Fruit fly (Drosophila melanogaster): ENCODE results near the gene CG10681.
A peak's percentile ranks its signal among the peaks of the same experiment; 100 is the strongest.

CG10681 gene

dm6 chr3L:12514762-12515215 lies 13.5 kb downstream of the CG10681 start, which contains the start of the genes sti and tral (continued):
- TF ChIP-seq aop (GFP tag; IDR thresholded peaks at IDR 0.05) (0 out of 2 replicates have a peak, but pooled peaks have one; percentile 20), CG6765 (GFP tag; optimal IDR thresholded peaks at IDR 0.05) (peak; percentile 70), CG30403 (GFP tag; optimal IDR thresholded peaks at IDR 0.05) (peak; percentile 95), lbe (GFP tag; optimal IDR thresholded peaks at IDR 0.05) (peak; percentile 80), pros (GFP tag; optimal IDR thresholded peaks at IDR 0.05) (peak; percentile 19), crc (GFP tag; optimal IDR thresholded peaks at IDR 0.05) (peak; percentile 77), ken (GFP tag; IDR thresholded peaks at IDR 0.05) (peak; percentile 87), CG18476 (GFP tag; optimal IDR thresholded peaks at IDR 0.05) (peak; percentile 88), inv (GFP tag; IDR thresholded peaks at IDR 0.05; ENCODE audit: partially characterized antibody) (no peak), CG5180 (GFP tag; optimal IDR thresholded peaks at IDR 0.05) (no peak), PHDP (tag; optimal IDR thresholded peaks at IDR 0.05) (peak; percentile 84), CG15514 (GFP tag; optimal IDR thresholded peaks at IDR 0.05) (peak; percentile 93), CG14014 (GFP tag; IDR thresholded peaks at IDR 0.05) (peak; percentile 87), Xrp1 (GFP tag; IDR thresholded peaks at IDR 0.05) (peak; percentile 84), dimm (GFP tag; IDR thresholded peaks at IDR 0.05) (0 out of 2 replicates have a peak, but pooled peaks have one; percentile 10), onecut (GFP tag; IDR thresholded peaks at IDR 0.05) (peak; percentile 46), Opbp (GFP tag; IDR thresholded peaks at IDR 0.05; ENCODE audit: partially characterized antibody) (no peak), slbo (GFP tag; IDR thresholded peaks at IDR 0.05) (peak; percentile 94), gcm2 (GFP tag; optimal IDR thresholded peaks at IDR 0.05) (peak; percentile 82), pnt (GFP tag; optimal IDR thresholded peaks at IDR 0.05) (peak; percentile 92), CG3407 (GFP tag; optimal IDR thresholded peaks at IDR 0.05) (peak; percentile 82), Fer2 (tag; optimal IDR thresholded peaks at IDR 0.05) (peak; percentile 89), gsb (GFP tag; IDR thresholded peaks at IDR 0.05) (peak; percentile 57), CG14667 (GFP tag; IDR thresholded peaks at IDR 0.05) (peak; percentile 83), Nf-YC (tag; optimal IDR thresholded peaks at IDR 0.05) (peak; percentile 85), CG3065 (GFP tag; optimal IDR thresholded peaks at IDR 0.05) (peak; percentile 64), Ravus (GFP tag; IDR thresholded peaks at IDR 0.05) (peak; percentile 62), Awh (GFP tag; IDR thresholded peaks at IDR 0.05) (peak; percentile 61), mld (GFP tag; IDR thresholded peaks at IDR 0.05; ENCODE audit: partially characterized antibody) (no peak), schlank (tag; optimal IDR thresholded peaks at IDR 0.05) (peak; percentile 72), CG17568 (GFP tag; optimal IDR thresholded peaks at IDR 0.05) (no peak), salm (tag; optimal IDR thresholded peaks at IDR 0.05) (peak; percentile 53), ab (GFP tag; optimal IDR thresholded peaks at IDR 0.05) (peak; percentile 83), HmgD (GFP tag; optimal IDR thresholded peaks at IDR 0.05) (peak; percentile 93), Lhr (GFP tag; optimal IDR thresholded peaks at IDR 0.05) (peak; percentile 79), HmgZ (tag; optimal IDR thresholded peaks at IDR 0.05) (peak; percentile 95), HLH4C (GFP tag; IDR thresholded peaks at IDR 0.05; ENCODE audit: partially characterized antibody) (no peak), CG32532 (GFP tag; IDR thresholded peaks at IDR 0.05) (peak; percentile 89), org-1 (GFP tag; optimal IDR thresholded peaks at IDR 0.05) (peak; percentile 52), gsb-n (tag; optimal IDR thresholded peaks at IDR 0.05) (no peak), sug (tag; optimal IDR thresholded peaks at IDR 0.05) (peak; percentile 91), nau (GFP tag; optimal IDR thresholded peaks at IDR 0.05) (no peak), Eip74EF (GFP tag; optimal IDR thresholded peaks at IDR 0.05) (no peak), dmrt11E (tag; optimal IDR thresholded peaks at IDR 0.05) (peak; percentile 75), dmrt99B (tag; optimal IDR thresholded peaks at IDR 0.05) (peak; percentile 71), CG7839 (tag; optimal IDR thresholded peaks at IDR 0.05) (peak; percentile 75), Poxn (GFP tag; IDR thresholded peaks at IDR 0.05) (peak; percentile 76), Ada2b (GFP tag; IDR thresholded peaks at IDR 0.05) (peak; percentile 74), dm (GFP tag; optimal IDR thresholded peaks at IDR 0.05) (peak; percentile 87), Hey (tag; optimal IDR thresholded peaks at IDR 0.05) (peak; percentile 58)
